Worm (Caenorhabditis elegans) whole organism, L4 larva: Measurements from ENCODE around the gene bgnt-1.5.

Experiments
- D1046.2 ChIP-seq: fragments of 200-800 bp; sonication (Bioruptor generic); IDR thresholded peaks from 2 replicates; pipeline ENCODE4 v1.3.6; 2022; ENCODE audit warnings: missing genetic modification characterization, missing compliant biosample characterization
- F37D6.2 ChIP-seq: sonication (generic microtip); optimal IDR thresholded peaks from 2 replicates; lab custom pipeline; 2016; ENCODE audit warnings: mild to moderate bottlenecking, missing genetic modification characterization, missing compliant biosample characterization
- T20F7.1 ChIP-seq: fragments of 200-800 bp; sonication (Bioruptor generic); optimal IDR thresholded peaks from 2 replicates; lab custom pipeline; 2018; ENCODE audit warnings: mild to moderate bottlenecking, missing genetic modification characterization, missing compliant biosample characterization
- Y48G9A.11 ChIP-seq: fragments of 200-800 bp; sonication (Bioruptor generic); IDR thresholded peaks from 2 replicates; pipeline ENCODE4 v1.3.6; 2022; ENCODE audit warnings: missing genetic modification reagents, missing genetic modification characterization, missing compliant biosample characterization
- aha-1 ChIP-seq: fragments of 150-350 bp; peaks from one replicate; lab custom pipeline; 2014; ENCODE audit warnings: missing biosample characterization, missing genetic modification characterization
- arid-1 ChIP-seq: fragments of 200-800 bp; sonication (Bioruptor generic); conservative IDR thresholded peaks from 2 replicates; pipeline ENCODE4 v1.3.6; 2022; ENCODE audit warnings: missing genetic modification reagents, missing genetic modification characterization, missing compliant biosample characterization
- ceh-20 ChIP-seq: fragments of 200-800 bp; sonication (Bioruptor generic); IDR thresholded peaks from 2 replicates; pipeline ENCODE4 v1.3.6; 2022; ENCODE audit warnings: missing genetic modification reagents, missing genetic modification characterization, missing compliant biosample characterization
- ceh-44 ChIP-seq: fragments of 200-800 bp; sonication (Bioruptor generic); IDR thresholded peaks from 2 replicates; pipeline ENCODE4 v1.3.6; 2022; ENCODE audit warnings: missing genetic modification reagents, missing genetic modification characterization, missing compliant biosample characterization
- ceh-62 ChIP-seq: sonication (generic microtip); optimal IDR thresholded peaks from 2 replicates; lab custom pipeline; 2017; ENCODE audit warnings: missing biosample characterization, missing genetic modification characterization
- ceh-82 ChIP-seq: sonication (generic microtip); optimal IDR thresholded peaks from 2 replicates; lab custom pipeline; 2017; ENCODE audit warnings: missing biosample characterization, missing genetic modification characterization
- cey-2 ChIP-seq: sonication (generic microtip); optimal IDR thresholded peaks from 3 replicates; lab custom pipeline; 2017; ENCODE audit warnings: missing genetic modification characterization, mild to moderate bottlenecking, missing compliant biosample characterization, antibody characterized with exemption, borderline replicate concordance; ENCODE audit not compliant: insufficient read depth
- ctbp-1 ChIP-seq: fragments of 200-800 bp; sonication (Bioruptor generic); IDR thresholded peaks from 2 replicates; pipeline ENCODE4 v1.3.6; 2022; ENCODE audit warnings: missing genetic modification reagents, missing genetic modification characterization, missing compliant biosample characterization
- daf-12 ChIP-seq: fragments of 150-350 bp; optimal IDR thresholded peaks from 2 replicates; lab custom pipeline; 2014; ENCODE audit warnings: missing biosample characterization, missing genetic modification reagents, missing genetic modification characterization
- daf-8 ChIP-seq: fragments of 200-800 bp; sonication (Bioruptor generic); IDR thresholded peaks from 2 replicates; pipeline ENCODE4 v1.3.6; 2022; ENCODE audit warnings: missing genetic modification characterization, missing compliant biosample characterization
- dmd-6 ChIP-seq: fragments of 200-800 bp; sonication (Bioruptor generic); IDR thresholded peaks from 2 replicates; pipeline ENCODE4 v1.3.6; 2022; ENCODE audit warnings: missing genetic modification reagents, missing genetic modification characterization, missing compliant biosample characterization
- dmd-9 ChIP-seq: fragments of 200-800 bp; sonication (Bioruptor generic); IDR thresholded peaks from 2 replicates; pipeline ENCODE4 v1.3.6; 2022; ENCODE audit warnings: missing genetic modification reagents, missing genetic modification characterization, missing compliant biosample characterization
- dpl-1 ChIP-seq: fragments of 150-350 bp; optimal IDR thresholded peaks from 2 replicates; lab custom pipeline; 2014; ENCODE audit warnings: missing biosample characterization, missing genetic modification reagents, missing genetic modification characterization
- egl-27 ChIP-seq: sonication (generic microtip); optimal IDR thresholded peaks from 3 replicates; lab custom pipeline; 2017; ENCODE audit warnings: missing biosample characterization, missing genetic modification reagents, missing genetic modification characterization
- gei-8 ChIP-seq: fragments of 200-800 bp; sonication (Bioruptor generic); optimal IDR thresholded peaks from 2 replicates; lab custom pipeline; 2018; ENCODE audit warnings: mild to moderate bottlenecking, missing genetic modification characterization, missing compliant biosample characterization
- hif-1 ChIP-seq, 2 experiments: sonication (generic microtip); optimal IDR thresholded peaks; 2 replicates each; lab custom pipeline; 2016 to 2017; ENCODE audit warnings: missing compliant biosample characterization in 2 of 2, missing genetic modification characterization in 2 of 2, missing genetic modification reagents in 2 of 2, missing genotype in 2 of 2, mild to moderate bottlenecking in 1 of 2
- hlh-11 ChIP-seq: fragments of 200-800 bp; sonication (Bioruptor generic); optimal IDR thresholded peaks from 2 replicates; lab custom pipeline; 2018; ENCODE audit warnings: mild to moderate bottlenecking, missing genetic modification characterization, missing compliant biosample characterization
- hmg-1.1 ChIP-seq: fragments of 200-800 bp; sonication (Bioruptor generic); IDR thresholded peaks from 2 replicates; pipeline ENCODE4 v1.3.6; 2022; ENCODE audit warnings: missing genetic modification reagents, missing genetic modification characterization, missing compliant biosample characterization
- jun-1 ChIP-seq: fragments of 150-350 bp; optimal IDR thresholded peaks from 2 replicates; lab custom pipeline; 2014; ENCODE audit warnings: missing biosample characterization, missing genetic modification reagents, missing genetic modification characterization
- lim-7 ChIP-seq: fragments of 200-800 bp; sonication (Bioruptor generic); IDR thresholded peaks from 2 replicates; pipeline ENCODE4 v1.3.6; 2022; ENCODE audit warnings: missing genetic modification characterization, missing compliant biosample characterization
- lin-13 ChIP-seq: fragments of 150-350 bp; optimal IDR thresholded peaks from 2 replicates; lab custom pipeline; 2014; ENCODE audit warnings: missing biosample characterization, missing genetic modification reagents, missing genetic modification characterization
- lin-29 ChIP-seq: fragments of 200-800 bp; sonication (Bioruptor generic); IDR thresholded peaks from 2 replicates; pipeline ENCODE4 v1.3.6; 2022; ENCODE audit warnings: missing genetic modification reagents, missing genetic modification characterization, missing compliant biosample characterization
- lin-39 ChIP-seq: fragments of 150-350 bp; optimal IDR thresholded peaks from 2 replicates; lab custom pipeline; 2014; ENCODE audit warnings: missing biosample characterization, missing genetic modification reagents, missing genetic modification characterization
- lsy-2 ChIP-seq, 2 experiments: fragments of 150-350 bp in 1 of 2; sonication (generic microtip) in 1 of 2; optimal IDR thresholded peaks; 2 replicates each; lab custom pipeline; 2014 to 2017; ENCODE audit warnings: missing biosample characterization in 2 of 2, missing genetic modification characterization in 2 of 2
- madf-5 ChIP-seq, 2 experiments: fragments of 200-800 bp; sonication (Bioruptor generic); IDR thresholded peaks; 2 replicates each; pipeline ENCODE4 v1.3.6; 2022; ENCODE audit warnings: missing compliant biosample characterization in 2 of 2, missing genetic modification characterization in 2 of 2
- madf-9 ChIP-seq: fragments of 200-800 bp; sonication (Bioruptor generic); conservative IDR thresholded peaks from 2 replicates; pipeline ENCODE4 v1.3.6; 2022; ENCODE audit warnings: missing genetic modification reagents, missing genetic modification characterization, missing compliant biosample characterization
- mdl-1 ChIP-seq, 2 experiments: fragments of 150-350 bp in 1 of 2; sonication (generic microtip) in 1 of 2; optimal IDR thresholded peaks; 2 replicates each; lab custom pipeline; 2014 to 2017; ENCODE audit warnings: missing biosample characterization in 2 of 2, missing genetic modification characterization in 2 of 2
- mep-1 ChIP-seq: fragments of 150-350 bp; sonication (generic microtip); optimal IDR thresholded peaks from 3 replicates; lab custom pipeline; 2014; ENCODE audit warnings: missing biosample characterization, missing genetic modification characterization
- mes-2 ChIP-seq: sonication (generic microtip); optimal IDR thresholded peaks from 2 replicates; lab custom pipeline; 2016; ENCODE audit warnings: missing genotype, mild to moderate bottlenecking, missing genetic modification characterization, missing compliant biosample characterization; ENCODE audit not compliant: poor library complexity, severe bottlenecking
- mxl-3 ChIP-seq: fragments of 200-800 bp; sonication (Bioruptor generic); optimal IDR thresholded peaks from 2 replicates; lab custom pipeline; 2018; ENCODE audit warnings: mild to moderate bottlenecking, missing genetic modification characterization, missing compliant biosample characterization
- nhr-10 ChIP-seq: fragments of 150-350 bp; optimal IDR thresholded peaks from 2 replicates; lab custom pipeline; 2014; ENCODE audit warnings: missing biosample characterization, missing genetic modification characterization
- nhr-111 ChIP-seq: fragments of 200-800 bp; sonication (Bioruptor generic); optimal IDR thresholded peaks from 2 replicates; lab custom pipeline; 2018; ENCODE audit warnings: mild to moderate bottlenecking, missing genetic modification characterization, missing compliant biosample characterization
- nhr-237 ChIP-seq: sonication (generic microtip); optimal IDR thresholded peaks from 2 replicates; lab custom pipeline; 2017; ENCODE audit warnings: missing biosample characterization, missing genetic modification characterization
- nhr-25 ChIP-seq: sonication (generic microtip); optimal IDR thresholded peaks from 2 replicates; lab custom pipeline; 2017; ENCODE audit warnings: missing genetic modification characterization, mild to moderate bottlenecking, missing compliant biosample characterization, antibody characterized with exemption, moderate library complexity, borderline replicate concordance; ENCODE audit not compliant: insufficient read depth
- nhr-41 ChIP-seq: fragments of 200-800 bp; sonication (Bioruptor generic); IDR thresholded peaks from 2 replicates; pipeline ENCODE4 v1.3.6; 2022; ENCODE audit warnings: missing genetic modification reagents, missing genetic modification characterization, missing compliant biosample characterization
- nhr-48 ChIP-seq: sonication (generic microtip); optimal IDR thresholded peaks from 2 replicates; lab custom pipeline; 2016; ENCODE audit warnings: mild to moderate bottlenecking, missing genetic modification characterization, missing compliant biosample characterization
- nhr-6 ChIP-seq: fragments of 150-350 bp; optimal IDR thresholded peaks from 2 replicates; lab custom pipeline; 2014; ENCODE audit warnings: missing biosample characterization, missing genetic modification characterization
- nhr-76 ChIP-seq: fragments of 150-350 bp; optimal IDR thresholded peaks from 2 replicates; lab custom pipeline; 2014; ENCODE audit warnings: missing biosample characterization, missing genetic modification characterization
- php-3 ChIP-seq: fragments of 200-800 bp; sonication (Bioruptor generic); IDR thresholded peaks from 2 replicates; pipeline ENCODE4 v1.3.6; 2022; ENCODE audit warnings: missing genetic modification reagents, missing genetic modification characterization, missing compliant biosample characterization
- snpc-1.2 ChIP-seq: fragments of 200-800 bp; sonication (Bioruptor generic); IDR thresholded peaks from 2 replicates; pipeline ENCODE4 v1.3.6; 2022; ENCODE audit warnings: missing genetic modification reagents, missing genetic modification characterization, missing compliant biosample characterization
- snpc-4 ChIP-seq: fragments of 150-350 bp; optimal IDR thresholded peaks from 2 replicates; lab custom pipeline; 2014; ENCODE audit warnings: missing biosample characterization, missing genetic modification characterization
- tra-1 ChIP-seq: fragments of 200-800 bp; sonication (Bioruptor generic); IDR thresholded peaks from 2 replicates; pipeline ENCODE4 v1.3.6; 2022; ENCODE audit warnings: missing genetic modification reagents, missing genetic modification characterization, missing compliant biosample characterization
- unc-62 ChIP-seq, 3 experiments: fragments of 150-350 bp in 1 of 3; sonication (generic microtip); optimal IDR thresholded peaks in 2 of 3; peaks in 1 of 3; 1 replicate in 1 of 3; 2 replicates in 2 of 3; lab custom pipeline; 2014 to 2017; ENCODE audit warnings: missing biosample characterization in 3 of 3, missing genetic modification characterization in 3 of 3, missing genetic modification reagents in 3 of 3, missing genotype in 1 of 3
- vab-7 ChIP-seq: fragments of 200-800 bp; sonication (Bioruptor generic); IDR thresholded peaks from 2 replicates; pipeline ENCODE4 v1.3.6; 2022; ENCODE audit warnings: missing genetic modification reagents, missing genetic modification characterization, missing compliant biosample characterization
- zfp-2 ChIP-seq: sonication (generic microtip); optimal IDR thresholded peaks from 2 replicates; lab custom pipeline; 2016; ENCODE audit warnings: mild to moderate bottlenecking, missing genetic modification characterization, missing compliant biosample characterization
- zip-11 ChIP-seq: fragments of 200-800 bp; sonication (Bioruptor generic); IDR thresholded peaks from 2 replicates; pipeline ENCODE4 v1.3.6; 2022; ENCODE audit warnings: missing genetic modification characterization, missing compliant biosample characterization
- ztf-7 ChIP-seq: fragments of 150-350 bp; optimal IDR thresholded peaks from 2 replicates; lab custom pipeline; 2014; ENCODE audit warnings: missing biosample characterization, missing genetic modification characterization

The bgnt-1.5 gene

DNA sequence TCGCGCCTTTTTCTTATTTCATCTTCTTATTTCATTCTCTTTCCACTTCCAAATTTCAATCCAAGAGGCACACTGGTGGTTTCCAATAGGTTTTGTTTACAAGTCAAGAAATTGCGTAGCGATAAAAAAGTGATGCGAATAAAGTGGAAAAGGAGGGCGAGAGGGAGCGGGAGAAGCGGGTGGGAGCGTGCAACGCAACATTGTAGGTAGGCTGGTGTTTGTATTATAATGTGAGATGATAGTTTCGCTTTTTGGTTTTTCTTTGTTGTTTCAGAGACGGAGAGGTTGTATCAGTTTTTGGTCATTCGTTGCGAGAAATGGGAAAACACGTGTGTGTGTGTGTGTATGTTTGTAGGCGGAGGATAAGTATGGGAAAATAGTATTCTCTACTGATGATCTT, 18.0 kb upstream of the bgnt-1.5 start (continued):
- TF ChIP-seq unc-62 (GFP tag; optimal IDR thresholded peaks at IDR 0.05 in 1 of 2; lab: Kevin White, UChicago), result peak in 1 of 2 experiments; percentile 33
- TF ChIP-seq unc-62 (tag; optimal IDR thresholded peaks at IDR 0.05; lab: Kevin White, UChicago), result no peak
- TF ChIP-seq ctbp-1 (GFP tag; lab: Robert Waterston, UW), result no peak
- peak; percentile 78 for TF ChIP-seq mxl-3 (GFP tag; lab: Kevin White, UChicago)
- no peak for TF ChIP-seq ztf-7 (tag; lab: Kevin White, UChicago)
- TF ChIP-seq daf-8 (GFP tag; lab: Robert Waterston, UW), result no peak
- no peak for TF ChIP-seq zip-11 (GFP tag; lab: Robert Waterston, UW)
- no peak for TF ChIP-seq dmd-9 (GFP tag; lab: Robert Waterston, UW)
- no peak for TF ChIP-seq dpl-1 (GFP tag; lab: Kevin White, UChicago)
- no peak for TF ChIP-seq F37D6.2 (tag; lab: Kevin White, UChicago)
- TF ChIP-seq mep-1, result peak; percentile 78
- no peak for TF ChIP-seq jun-1 (tag; lab: Kevin White, UChicago)
- TF ChIP-seq nhr-76, result no peak
- 0 out of 2 replicates have a peak, but pooled peaks have one; percentile 44 for TF ChIP-seq php-3 (GFP tag; lab: Robert Waterston, UW)
- TF ChIP-seq hif-1 (tag; optimal IDR thresholded peaks at IDR 0.05; lab: Kevin White, UChicago), result peak in 1 of 2 experiments; percentile 41
- TF ChIP-seq nhr-10, result peak; percentile 86
- TF ChIP-seq cey-2 (tag; lab: Kevin White, UChicago), result no peak
- TF ChIP-seq ceh-82 (tag; lab: Kevin White, UChicago), result no peak
- TF ChIP-seq lim-7 (GFP tag; lab: Robert Waterston, UW), result no peak
- TF ChIP-seq tra-1 (GFP tag; lab: Robert Waterston, UW), result peak; percentile 65; the same call in 1 of the 2 replicates
- no peak for TF ChIP-seq nhr-111
- TF ChIP-seq mes-2 (tag; lab: Kevin White, UChicago), result peak; percentile 64
- TF ChIP-seq ceh-20 (GFP tag; lab: Robert Waterston, UW), result no peak
- no peak for TF ChIP-seq nhr-237
- no peak for TF ChIP-seq madf-9 (GFP tag; lab: Robert Waterston, UW)
- no peak for TF ChIP-seq egl-27 (tag; lab: Kevin White, UChicago)
- TF ChIP-seq ceh-62, result no peak
- no peak for TF ChIP-seq ceh-44
- 0 out of 2 replicates have a peak, but pooled peaks have one; percentile 29 for TF ChIP-seq arid-1
- peak; percentile 98 for TF ChIP-seq aha-1 (tag; lab: Kevin White, UChicago)
- peak; percentile 6 for TF ChIP-seq nhr-6
- TF ChIP-seq nhr-48, result peak; percentile 39
- peak; percentile 38 to 90 for TF ChIP-seq mdl-1 (tag; optimal IDR thresholded peaks at IDR 0.05; lab: Kevin White, UChicago)
- peak; percentile 83 for TF ChIP-seq hlh-11 (tag; lab: Kevin White, UChicago)
- TF ChIP-seq nhr-25 (tag; lab: Kevin White, UChicago), result peak; percentile 53
- no peak for TF ChIP-seq snpc-1.2 (GFP tag; lab: Robert Waterston, UW)
- no peak for TF ChIP-seq lin-13 (GFP tag; lab: Kevin White, UChicago)
- TF ChIP-seq zfp-2, result no peak
- TF ChIP-seq daf-12 (tag; lab: Kevin White, UChicago), result no peak
- no peak for TF ChIP-seq snpc-4
- TF ChIP-seq hmg-1.1 (GFP tag; lab: Robert Waterston, UW), result peak; percentile 34; the same call in 1 of the 2 replicates
- no peak for TF ChIP-seq D1046.2 (GFP tag; lab: Robert Waterston, UW)
- TF ChIP-seq nhr-41 (GFP tag; lab: Robert Waterston, UW), result no peak
- TF ChIP-seq madf-5 (GFP tag; IDR thresholded peaks at IDR 0.05; lab: Robert Waterston, UW), result no peak
- no peak for TF ChIP-seq Y48G9A.11
- no peak for TF ChIP-seq gei-8
- TF ChIP-seq lsy-2 (tag; optimal IDR thresholded peaks at IDR 0.05; lab: Kevin White, UChicago), result peak in 1 of 2 experiments; percentile 48
- TF ChIP-seq lin-39 (tag; lab: Kevin White, UChicago), result no peak
- no peak for TF ChIP-seq lin-29
- no peak for TF ChIP-seq vab-7 (GFP tag; lab: Robert Waterston, UW)
- TF ChIP-seq T20F7.1 (GFP tag; lab: Kevin White, UChicago), result no peak
- TF ChIP-seq dmd-6 (GFP tag; lab: Robert Waterston, UW), result peak; percentile 83
